Worm (Caenorhabditis elegans) whole organism, L4 larva: ENCODE data around the gene srlf-1.

ENCODE experiments used
- D1046.2 ChIP-seq: fragments of 200-800 bp; sonication (Bioruptor generic); IDR thresholded peaks from 2 replicates; pipeline ENCODE4 v1.3.6; 2022; ENCODE audit warnings: missing genetic modification characterization, missing compliant biosample characterization
- F10B5.3 ChIP-seq: sonication (generic microtip); optimal IDR thresholded peaks from 2 replicates; lab custom pipeline; 2016; ENCODE audit warnings: mild to moderate bottlenecking, missing genetic modification characterization, missing compliant biosample characterization
- F26F4.8 ChIP-seq: fragments of 200-800 bp; sonication (Bioruptor generic); conservative IDR thresholded peaks from 2 replicates; pipeline ENCODE4 v1.3.6; 2022; ENCODE audit warnings: missing genetic modification characterization, missing compliant biosample characterization
- F44E2.7 ChIP-seq: fragments of 200-800 bp; sonication (Bioruptor generic); IDR thresholded peaks from 2 replicates; pipeline ENCODE4 v2.1.2; 2022; ENCODE audit warnings: missing genetic modification characterization, missing compliant biosample characterization
- Y75B8A.6 ChIP-seq: fragments of 200-800 bp; sonication (Bioruptor generic); IDR thresholded peaks from 2 replicates; pipeline ENCODE4 v1.3.6; 2022; ENCODE audit warnings: missing genetic modification reagents, missing genetic modification characterization, missing compliant biosample characterization
- ZK546.5 ChIP-seq, 2 experiments: sonication (generic microtip); optimal IDR thresholded peaks; 2 replicates each; lab custom pipeline; 2017; ENCODE audit warnings: missing biosample characterization in 2 of 2, missing genetic modification characterization in 2 of 2
- aha-1 ChIP-seq: fragments of 150-350 bp; peaks from one replicate; lab custom pipeline; 2014; ENCODE audit warnings: missing biosample characterization, missing genetic modification characterization
- arid-1 ChIP-seq: fragments of 200-800 bp; sonication (Bioruptor generic); conservative IDR thresholded peaks from 2 replicates; pipeline ENCODE4 v1.3.6; 2022; ENCODE audit warnings: missing genetic modification reagents, missing genetic modification characterization, missing compliant biosample characterization
- attf-4 ChIP-seq: sonication (generic microtip); optimal IDR thresholded peaks from 3 replicates; lab custom pipeline; 2017; ENCODE audit warnings: missing biosample characterization, missing genetic modification characterization
- ceh-20 ChIP-seq: fragments of 200-800 bp; sonication (Bioruptor generic); IDR thresholded peaks from 2 replicates; pipeline ENCODE4 v1.3.6; 2022; ENCODE audit warnings: missing genetic modification reagents, missing genetic modification characterization, missing compliant biosample characterization
- ceh-44 ChIP-seq: fragments of 200-800 bp; sonication (Bioruptor generic); IDR thresholded peaks from 2 replicates; pipeline ENCODE4 v1.3.6; 2022; ENCODE audit warnings: missing genetic modification reagents, missing genetic modification characterization, missing compliant biosample characterization
- ceh-62 ChIP-seq: sonication (generic microtip); optimal IDR thresholded peaks from 2 replicates; lab custom pipeline; 2017; ENCODE audit warnings: missing biosample characterization, missing genetic modification characterization
- ceh-82 ChIP-seq: sonication (generic microtip); optimal IDR thresholded peaks from 2 replicates; lab custom pipeline; 2017; ENCODE audit warnings: missing biosample characterization, missing genetic modification characterization
- cey-2 ChIP-seq: sonication (generic microtip); optimal IDR thresholded peaks from 3 replicates; lab custom pipeline; 2017; ENCODE audit warnings: missing genetic modification characterization, mild to moderate bottlenecking, missing compliant biosample characterization, antibody characterized with exemption, borderline replicate concordance; ENCODE audit not compliant: insufficient read depth
- ctbp-1 ChIP-seq: fragments of 200-800 bp; sonication (Bioruptor generic); IDR thresholded peaks from 2 replicates; pipeline ENCODE4 v1.3.6; 2022; ENCODE audit warnings: missing genetic modification reagents, missing genetic modification characterization, missing compliant biosample characterization
- daf-12 ChIP-seq: fragments of 150-350 bp; optimal IDR thresholded peaks from 2 replicates; lab custom pipeline; 2014; ENCODE audit warnings: missing biosample characterization, missing genetic modification reagents, missing genetic modification characterization
- dve-1 ChIP-seq: sonication (generic microtip); optimal IDR thresholded peaks from 2 replicates; lab custom pipeline; 2017; ENCODE audit warnings: antibody characterized with exemption, mild to moderate bottlenecking, missing genetic modification characterization, missing compliant biosample characterization; ENCODE audit not compliant: insufficient read depth
- egl-43 ChIP-seq: fragments of 200-800 bp; sonication (Bioruptor generic); IDR thresholded peaks from 2 replicates; pipeline ENCODE4 v1.3.6; 2022; ENCODE audit warnings: missing genetic modification reagents, missing genetic modification characterization, missing compliant biosample characterization
- hmg-1.1 ChIP-seq: fragments of 200-800 bp; sonication (Bioruptor generic); IDR thresholded peaks from 2 replicates; pipeline ENCODE4 v1.3.6; 2022; ENCODE audit warnings: missing genetic modification reagents, missing genetic modification characterization, missing compliant biosample characterization
- lin-1 ChIP-seq: fragments of 200-800 bp; sonication (Bioruptor generic); IDR thresholded peaks from 2 replicates; pipeline ENCODE4 v1.3.6; 2022; ENCODE audit warnings: missing genetic modification reagents, missing genetic modification characterization, missing compliant biosample characterization
- lin-38 ChIP-seq: fragments of 200-800 bp; sonication (Bioruptor generic); IDR thresholded peaks from 2 replicates; pipeline ENCODE4 v1.3.6; 2022; ENCODE audit warnings: missing genetic modification reagents, missing genetic modification characterization, missing compliant biosample characterization
- lsy-2 ChIP-seq, 2 experiments: fragments of 150-350 bp in 1 of 2; sonication (generic microtip) in 1 of 2; optimal IDR thresholded peaks; 2 replicates each; lab custom pipeline; 2014 to 2017; ENCODE audit warnings: missing biosample characterization in 2 of 2, missing genetic modification characterization in 2 of 2
- mep-1 ChIP-seq: fragments of 150-350 bp; sonication (generic microtip); optimal IDR thresholded peaks from 3 replicates; lab custom pipeline; 2014; ENCODE audit warnings: missing biosample characterization, missing genetic modification characterization
- mxl-2 ChIP-seq: fragments of 200-800 bp; sonication (Bioruptor generic); conservative IDR thresholded peaks from 2 replicates; pipeline ENCODE4 v1.3.6; 2022; ENCODE audit warnings: missing genetic modification reagents, missing genetic modification characterization, missing compliant biosample characterization
- mxl-3 ChIP-seq: fragments of 200-800 bp; sonication (Bioruptor generic); optimal IDR thresholded peaks from 2 replicates; lab custom pipeline; 2018; ENCODE audit warnings: mild to moderate bottlenecking, missing genetic modification characterization, missing compliant biosample characterization
- nhr-10 ChIP-seq: fragments of 150-350 bp; optimal IDR thresholded peaks from 2 replicates; lab custom pipeline; 2014; ENCODE audit warnings: missing biosample characterization, missing genetic modification characterization
- nhr-25 ChIP-seq: sonication (generic microtip); optimal IDR thresholded peaks from 2 replicates; lab custom pipeline; 2017; ENCODE audit warnings: missing genetic modification characterization, mild to moderate bottlenecking, missing compliant biosample characterization, antibody characterized with exemption, moderate library complexity, borderline replicate concordance; ENCODE audit not compliant: insufficient read depth
- nhr-28 ChIP-seq: fragments of 150-350 bp; optimal IDR thresholded peaks from 2 replicates; lab custom pipeline; 2014; ENCODE audit warnings: missing biosample characterization, missing genetic modification characterization
- nhr-42 ChIP-seq: fragments of 200-800 bp; sonication (Bioruptor generic); IDR thresholded peaks from 2 replicates; pipeline ENCODE4 v1.3.6; 2022; ENCODE audit warnings: missing genetic modification characterization, missing compliant biosample characterization
- rbr-2 ChIP-seq: sonication (generic microtip); optimal IDR thresholded peaks from 2 replicates; lab custom pipeline; 2016; ENCODE audit warnings: missing genotype, missing genetic modification characterization, missing compliant biosample characterization
- saeg-2 ChIP-seq: fragments of 200-800 bp; sonication (Bioruptor generic); IDR thresholded peaks from 2 replicates; pipeline ENCODE4 v1.3.6; 2022; ENCODE audit warnings: missing genetic modification reagents, missing genetic modification characterization, missing compliant biosample characterization
- skn-1 ChIP-seq: fragments of 150-350 bp; optimal IDR thresholded peaks from 2 replicates; lab custom pipeline; 2014; ENCODE audit warnings: missing biosample characterization, missing genetic modification characterization
- tag-97 ChIP-seq: fragments of 200-800 bp; sonication (Bioruptor generic); IDR thresholded peaks from 2 replicates; pipeline ENCODE4 v1.3.6; 2022; ENCODE audit warnings: missing genetic modification characterization, missing compliant biosample characterization
- unc-130 ChIP-seq: sonication (generic microtip); optimal IDR thresholded peaks from 2 replicates; lab custom pipeline; 2016; ENCODE audit warnings: missing genetic modification reagents, missing genetic modification characterization, missing compliant biosample characterization
- unc-62 ChIP-seq, 3 experiments: fragments of 150-350 bp in 1 of 3; sonication (generic microtip); optimal IDR thresholded peaks in 2 of 3; peaks in 1 of 3; 1 replicate in 1 of 3; 2 replicates in 2 of 3; lab custom pipeline; 2014 to 2017; ENCODE audit warnings: missing biosample characterization in 3 of 3, missing genetic modification characterization in 3 of 3, missing genetic modification reagents in 3 of 3, missing genotype in 1 of 3
- zfp-2 ChIP-seq: sonication (generic microtip); optimal IDR thresholded peaks from 2 replicates; lab custom pipeline; 2016; ENCODE audit warnings: mild to moderate bottlenecking, missing genetic modification characterization, missing compliant biosample characterization
- zfp-3 ChIP-seq: fragments of 200-800 bp; sonication (Bioruptor generic); conservative IDR thresholded peaks from 2 replicates; pipeline ENCODE4 v1.3.6; 2022; ENCODE audit warnings: missing genetic modification reagents, missing genetic modification characterization, missing compliant biosample characterization
- ztf-11 ChIP-seq: fragments of 150-350 bp; optimal IDR thresholded peaks from 2 replicates; lab custom pipeline; 2014; ENCODE audit warnings: missing biosample characterization, missing genetic modification characterization
- ztf-7 ChIP-seq: fragments of 150-350 bp; optimal IDR thresholded peaks from 2 replicates; lab custom pipeline; 2014; ENCODE audit warnings: missing biosample characterization, missing genetic modification characterization

Gene srlf-1

DNA sequence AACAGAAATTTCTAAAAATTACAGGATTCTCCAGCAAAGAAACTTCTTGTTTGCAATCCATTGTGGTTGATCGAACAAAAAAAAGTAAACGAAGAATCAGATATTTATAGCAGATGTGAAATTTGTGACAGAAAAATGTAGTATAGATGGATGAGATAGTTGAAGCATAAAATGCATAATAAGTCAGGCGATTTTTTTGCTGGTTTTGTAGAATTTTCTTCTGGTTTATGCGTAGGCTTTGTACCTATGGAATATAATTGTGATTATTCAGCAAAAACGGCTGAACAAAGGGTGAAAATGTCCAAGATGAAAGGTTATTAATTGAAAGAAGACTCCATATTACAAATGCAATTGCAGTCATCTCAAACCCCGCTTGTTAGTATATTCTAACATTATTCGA lies 24.9 kb upstream of the srlf-1 start, which contains the start of gene srh-39:
Gene srh-39, minus strand, starts transcription at position 101 of the 400 bp plus-strand sequence.
- TF ChIP-seq ceh-82 (tag; lab: Kevin White, UChicago) = no peak
- no peak for TF ChIP-seq F26F4.8 (GFP tag; lab: Robert Waterston, UW)
- no peak for TF ChIP-seq F10B5.3 (tag; lab: Kevin White, UChicago)
- TF ChIP-seq dve-1 (tag; lab: Kevin White, UChicago) = no peak
- TF ChIP-seq nhr-10 (tag; lab: Kevin White, UChicago) = no peak
- no peak for TF ChIP-seq lin-1 (GFP tag; lab: Robert Waterston, UW)
- TF ChIP-seq saeg-2 = no peak
- no peak for TF ChIP-seq tag-97
- TF ChIP-seq ztf-11 (tag; lab: Kevin White, UChicago) = no peak
- no peak for TF ChIP-seq nhr-42 (GFP tag; lab: Robert Waterston, UW)
- TF ChIP-seq ZK546.5 (tag; optimal IDR thresholded peaks at IDR 0.05; lab: Kevin White, UChicago) = no peak
- no peak for TF ChIP-seq egl-43 (GFP tag; lab: Robert Waterston, UW)
- TF ChIP-seq Y75B8A.6 (GFP tag; lab: Robert Waterston, UW) = no peak
- TF ChIP-seq arid-1 (GFP tag; lab: Robert Waterston, UW) = no peak
- no peak for TF ChIP-seq hmg-1.1 (GFP tag; lab: Robert Waterston, UW)
- TF ChIP-seq cey-2 (tag; lab: Kevin White, UChicago) = no peak
- no peak for TF ChIP-seq mxl-2 (GFP tag; lab: Robert Waterston, UW)
- TF ChIP-seq rbr-2 = no peak

DNA sequence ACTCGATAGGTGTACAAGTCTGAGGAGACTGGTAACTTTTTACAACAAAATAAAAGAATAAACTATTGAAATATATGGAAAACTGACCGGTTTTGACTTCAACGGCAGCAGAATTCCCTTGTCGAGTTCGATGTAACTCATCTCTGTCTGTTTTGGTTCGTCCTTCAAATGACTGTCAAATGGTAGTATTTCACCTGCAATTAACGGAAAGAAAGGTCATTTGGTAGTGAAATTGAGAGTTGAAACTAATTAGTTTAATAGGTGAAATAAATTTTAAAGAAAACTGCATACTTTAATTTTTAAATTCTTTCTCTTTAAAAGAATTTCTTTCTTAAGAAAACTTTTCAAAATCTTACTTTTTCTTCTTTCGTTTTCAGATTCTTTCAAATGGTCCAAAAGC lies 21.1 kb upstream of the srlf-1 start:
- peak; percentile 32 for TF ChIP-seq nhr-25 (tag; lab: Kevin White, UChicago)
- peak; percentile 4 for TF ChIP-seq mep-1 (tag; lab: Kevin White, UChicago)
- no peak for TF ChIP-seq dve-1 (tag; lab: Kevin White, UChicago)

DNA sequence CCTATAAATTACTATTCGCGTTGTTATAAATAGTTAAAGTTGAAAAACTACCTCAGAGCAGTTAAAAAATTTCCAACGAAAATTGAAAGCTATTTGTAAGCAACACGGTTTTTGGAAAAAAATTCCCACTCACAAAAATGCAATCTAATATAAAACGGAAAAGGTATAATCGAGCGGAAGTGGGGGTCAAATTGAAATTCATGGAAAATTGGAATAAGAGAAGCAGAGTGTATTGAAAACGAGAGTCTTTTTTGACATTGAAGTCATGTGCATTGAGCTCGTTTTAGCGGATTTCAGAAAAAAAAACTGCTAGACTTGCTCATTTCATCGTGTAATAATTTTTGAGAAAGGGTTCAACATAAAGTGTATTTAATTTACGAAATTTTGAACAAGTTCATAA lies 20.1 kb upstream of the srlf-1 start:
- TF ChIP-seq unc-130 = no peak
- TF ChIP-seq nhr-28 (tag; lab: Kevin White, UChicago) = no peak
- peak; percentile 66 for TF ChIP-seq aha-1
- no peak for TF ChIP-seq ceh-44 (GFP tag; lab: Robert Waterston, UW)
- no peak for TF ChIP-seq ZK546.5 (tag; optimal IDR thresholded peaks at IDR 0.05; lab: Kevin White, UChicago)

DNA sequence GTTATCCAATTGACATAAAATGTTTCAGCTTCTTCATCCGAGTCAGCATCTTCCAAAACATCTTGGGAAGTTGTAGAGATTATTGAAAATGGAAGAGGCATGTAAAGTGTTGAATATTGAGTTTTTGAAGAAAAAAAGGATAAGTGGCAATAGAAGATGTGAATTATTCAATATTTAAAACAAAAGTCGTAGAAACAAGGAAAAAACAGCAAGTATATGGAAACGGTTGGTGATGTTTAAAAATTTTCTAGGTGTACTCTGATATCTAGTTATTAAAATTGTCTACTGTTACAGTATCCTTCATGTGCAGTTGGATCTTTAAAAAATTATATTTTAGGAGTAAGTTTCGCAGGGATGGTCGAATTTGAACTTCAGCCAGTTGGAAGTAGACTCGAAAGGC lies 18.5 kb upstream of the srlf-1 start, which contains the start of gene C06A8.8:
Gene C06A8.8, minus strand, starts transcription at position 101 of the 400 bp plus-strand sequence.
- TF ChIP-seq zfp-2 = no peak
- TF ChIP-seq attf-4 = no peak
- peak; percentile 18 for TF ChIP-seq aha-1

ce11 chrII:7772411-7772810 lies 18.0 kb upstream of the srlf-1 start, which contains the start of gene C06A8.6:
TSS of gene C06A8.6 (plus strand) at chrII:7772499.
- TF ChIP-seq lsy-2 (tag; optimal IDR thresholded peaks at IDR 0.05; lab: Kevin White, UChicago) (no peak), nhr-25 (tag; lab: Kevin White, UChicago) (no peak), mxl-2 (GFP tag; lab: Robert Waterston, UW) (no peak), unc-62 (GFP tag; optimal IDR thresholded peaks at IDR 0.05 in 1 of 2; lab: Kevin White, UChicago) (peak in 1 of 2 experiments; percentile 90), unc-62 (tag; optimal IDR thresholded peaks at IDR 0.05; lab: Kevin White, UChicago) (no peak)

- TF ChIP-seq daf-12 (tag; lab: Kevin White, UChicago) = no peak
- TF ChIP-seq dve-1 (tag; lab: Kevin White, UChicago) = peak; percentile 9
- no peak for TF ChIP-seq ctbp-1 (GFP tag; lab: Robert Waterston, UW)
- TF ChIP-seq D1046.2 = peak; percentile 47; the same call in 1 of the 2 replicates
- TF ChIP-seq zfp-3 (GFP tag; lab: Robert Waterston, UW) = no peak; the same call in 1 of the 2 replicates
- TF ChIP-seq arid-1 (GFP tag; lab: Robert Waterston, UW) = 0 out of 2 replicates have a peak, but pooled peaks have one; percentile 23
- TF ChIP-seq mxl-3 (GFP tag; lab: Kevin White, UChicago) = no peak
- no peak for TF ChIP-seq F44E2.7 (GFP tag; lab: Robert Waterston, UW)
- no peak for TF ChIP-seq ceh-62 (tag; lab: Kevin White, UChicago)
- TF ChIP-seq lin-38 (GFP tag; lab: Robert Waterston, UW) = peak; percentile 37; the same call in 1 of the 2 replicates
- no peak for TF ChIP-seq F26F4.8 (GFP tag; lab: Robert Waterston, UW)
- TF ChIP-seq ztf-7 (tag; lab: Kevin White, UChicago) = no peak
- no peak for TF ChIP-seq ceh-20 (GFP tag; lab: Robert Waterston, UW)
- no peak for TF ChIP-seq skn-1 (tag; lab: Kevin White, UChicago)
- no peak for TF ChIP-seq ZK546.5 (tag; optimal IDR thresholded peaks at IDR 0.05; lab: Kevin White, UChicago)
- TF ChIP-seq hmg-1.1 (GFP tag; lab: Robert Waterston, UW) = no peak
Observed at ce11 chrII:7773427-7773993, 16.9 kb upstream of the srlf-1 start.
